Fruit fly (Drosophila melanogaster): ENCODE results near the gene robl37BC.

The robl37BC gene

dm6 chr2L:18990720-18991119 is 19.9 kb upstream of the robl37BC start, which contains the start of gene CG15169:
TSS of gene CG15169 (plus strand) at chr2L:18991020.
- TF ChIP-seq dmrt93B (GFP tag; optimal IDR thresholded peaks at IDR 0.05) (no peak), rgr (GFP tag; optimal IDR thresholded peaks at IDR 0.05) (no peak), sage (GFP tag; optimal IDR thresholded peaks at IDR 0.05) (no peak), Dif (GFP tag; optimal IDR thresholded peaks at IDR 0.05; ENCODE audit: partially characterized antibody) (no peak), Hr78 (GFP tag; optimal IDR thresholded peaks at IDR 0.05) (no peak), dsf (GFP tag; optimal IDR thresholded peaks at IDR 0.05; ENCODE audit: borderline replicate concordance) (no peak), dl (GFP tag; optimal IDR thresholded peaks at IDR 0.05; ENCODE audit: insufficient read depth in 1 of 2, partially characterized antibody in 2 of 2) (no peak), brk (GFP tag; optimal IDR thresholded peaks at IDR 0.05) (no peak), GATAd (GFP tag; optimal IDR thresholded peaks at IDR 0.05) (no peak), CrebA (GFP tag; optimal IDR thresholded peaks at IDR 0.05; ENCODE audit: borderline replicate concordance) (no peak), Jra (GFP tag; optimal IDR thresholded peaks at IDR 0.05) (no peak), ey (GFP tag; optimal IDR thresholded peaks at IDR 0.05) (no peak), tai (GFP tag; optimal IDR thresholded peaks at IDR 0.05) (no peak), CG32264 (GFP tag; optimal IDR thresholded peaks at IDR 0.05) (no peak), pan (optimal IDR thresholded peaks at IDR 0.05) (no peak), OdsH (GFP tag; optimal IDR thresholded peaks at IDR 0.05) (no peak), Vsx2 (GFP tag; optimal IDR thresholded peaks at IDR 0.05; ENCODE audit: partially characterized antibody) (no peak), N (GFP tag; optimal IDR thresholded peaks at IDR 0.05) (no peak)

- TF ChIP-seq jim (GFP tag; optimal IDR thresholded peaks at IDR 0.05) = no peak
- no peak for TF ChIP-seq br (GFP tag; optimal IDR thresholded peaks at IDR 0.05)
- TF ChIP-seq CG9705 (GFP tag; optimal IDR thresholded peaks at IDR 0.05) = no peak
- no peak for TF ChIP-seq dsf (GFP tag; optimal IDR thresholded peaks at IDR 0.05; ENCODE audit: borderline replicate concordance)
- TF ChIP-seq sage (GFP tag; optimal IDR thresholded peaks at IDR 0.05) = no peak
- TF ChIP-seq rgr (GFP tag; optimal IDR thresholded peaks at IDR 0.05) = no peak
- TF ChIP-seq Hr78 (GFP tag; optimal IDR thresholded peaks at IDR 0.05) = no peak
- no peak for TF ChIP-seq Sp1 (GFP tag; optimal IDR thresholded peaks at IDR 0.05)
- no peak for TF ChIP-seq usp (GFP tag; optimal IDR thresholded peaks at IDR 0.05)
- TF ChIP-seq OdsH (GFP tag; optimal IDR thresholded peaks at IDR 0.05) = no peak
- no peak for TF ChIP-seq ey (GFP tag; optimal IDR thresholded peaks at IDR 0.05)
These were observed 18.5 kb upstream of the robl37BC start, which contains the start of gene CG46465 for dm6 chr2L:18992196-18992595. TSS of gene CG46465 (plus strand) at chr2L:18992496.

- TF ChIP-seq Jra (GFP tag; optimal IDR thresholded peaks at IDR 0.05) (no peak), CG32264 (GFP tag; optimal IDR thresholded peaks at IDR 0.05) (no peak), h (GFP tag; optimal IDR thresholded peaks at IDR 0.05) (peak; percentile 20)
These were observed 14.8 kb upstream of the robl37BC start, which contains the start of gene CG10650 for dm6 chr2L:18995660-18996417. TSS of gene CG10650 (minus strand) at chr2L:18995934.

- TF ChIP-seq Abd-B (GFP tag; optimal IDR thresholded peaks at IDR 0.05) (no peak), CG32264 (GFP tag; optimal IDR thresholded peaks at IDR 0.05) (no peak), br (GFP tag; optimal IDR thresholded peaks at IDR 0.05) (no peak), ey (GFP tag; optimal IDR thresholded peaks at IDR 0.05) (no peak), rgr (GFP tag; optimal IDR thresholded peaks at IDR 0.05) (no peak), pan (optimal IDR thresholded peaks at IDR 0.05) (no peak), Sp1 (GFP tag; optimal IDR thresholded peaks at IDR 0.05) (no peak), fru (GFP tag; optimal IDR thresholded peaks at IDR 0.05) (no peak)
These were observed 13.5 kb upstream of the robl37BC start, which contains the start of gene CG31792 for dm6 chr2L:18997148-18997547. TSS of gene CG31792 (plus strand) at chr2L:18997448.

DNA sequence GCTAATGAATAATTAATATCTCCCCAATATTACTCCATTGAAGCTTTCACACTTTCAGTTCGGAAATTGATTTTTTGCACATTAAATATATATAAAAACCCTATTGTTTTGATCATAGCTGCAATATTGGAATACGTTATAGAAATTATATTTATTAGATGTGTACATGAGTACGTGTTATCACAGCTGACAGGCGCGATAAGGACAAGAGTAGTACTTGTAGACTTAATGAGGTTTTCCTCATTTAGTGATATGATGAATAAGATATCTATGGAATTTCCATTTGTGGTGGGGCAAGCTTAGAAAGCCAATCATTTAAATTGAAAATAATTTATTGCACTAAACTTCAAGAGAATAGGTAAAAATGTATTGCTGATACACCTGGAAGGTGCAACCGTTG is 8.2 kb upstream of the robl37BC start:
- TF ChIP-seq usp (GFP tag; optimal IDR thresholded peaks at IDR 0.05) (no peak), Hr78 (GFP tag; optimal IDR thresholded peaks at IDR 0.05) (no peak), Vsx2 (GFP tag; optimal IDR thresholded peaks at IDR 0.05; ENCODE audit: partially characterized antibody) (no peak), dsf (GFP tag; optimal IDR thresholded peaks at IDR 0.05; ENCODE audit: borderline replicate concordance) (no peak), Sp1 (GFP tag; optimal IDR thresholded peaks at IDR 0.05) (no peak), brk (GFP tag; optimal IDR thresholded peaks at IDR 0.05) (no peak), lola (GFP tag; optimal IDR thresholded peaks at IDR 0.05) (no peak), HLH106 (tag; optimal IDR thresholded peaks at IDR 0.05) (no peak), fru (GFP tag; optimal IDR thresholded peaks at IDR 0.05) (no peak), dl (GFP tag; optimal IDR thresholded peaks at IDR 0.05; ENCODE audit: insufficient read depth in 1 of 2, partially characterized antibody in 2 of 2) (no peak), Dif (GFP tag; optimal IDR thresholded peaks at IDR 0.05; ENCODE audit: partially characterized antibody) (no peak), CG9705 (GFP tag; optimal IDR thresholded peaks at IDR 0.05) (no peak), CrebA (GFP tag; optimal IDR thresholded peaks at IDR 0.05; ENCODE audit: borderline replicate concordance) (no peak), pan (optimal IDR thresholded peaks at IDR 0.05) (no peak), Jra (GFP tag; optimal IDR thresholded peaks at IDR 0.05) (no peak), Hr83 (GFP tag; optimal IDR thresholded peaks at IDR 0.05; ENCODE audit: poor library complexity, severe bottlenecking) (no peak), ey (GFP tag; optimal IDR thresholded peaks at IDR 0.05) (no peak), br (GFP tag; optimal IDR thresholded peaks at IDR 0.05) (no peak), jim (GFP tag; optimal IDR thresholded peaks at IDR 0.05) (no peak), Hnf4 (GFP tag; optimal IDR thresholded peaks at IDR 0.05) (no peak)
